Fruit fly (Drosophila melanogaster): ENCODE results near the gene CG4440.
A peak's percentile ranks its signal among the peaks of the same experiment; 100 is the strongest.

CG4440 gene

DNA sequence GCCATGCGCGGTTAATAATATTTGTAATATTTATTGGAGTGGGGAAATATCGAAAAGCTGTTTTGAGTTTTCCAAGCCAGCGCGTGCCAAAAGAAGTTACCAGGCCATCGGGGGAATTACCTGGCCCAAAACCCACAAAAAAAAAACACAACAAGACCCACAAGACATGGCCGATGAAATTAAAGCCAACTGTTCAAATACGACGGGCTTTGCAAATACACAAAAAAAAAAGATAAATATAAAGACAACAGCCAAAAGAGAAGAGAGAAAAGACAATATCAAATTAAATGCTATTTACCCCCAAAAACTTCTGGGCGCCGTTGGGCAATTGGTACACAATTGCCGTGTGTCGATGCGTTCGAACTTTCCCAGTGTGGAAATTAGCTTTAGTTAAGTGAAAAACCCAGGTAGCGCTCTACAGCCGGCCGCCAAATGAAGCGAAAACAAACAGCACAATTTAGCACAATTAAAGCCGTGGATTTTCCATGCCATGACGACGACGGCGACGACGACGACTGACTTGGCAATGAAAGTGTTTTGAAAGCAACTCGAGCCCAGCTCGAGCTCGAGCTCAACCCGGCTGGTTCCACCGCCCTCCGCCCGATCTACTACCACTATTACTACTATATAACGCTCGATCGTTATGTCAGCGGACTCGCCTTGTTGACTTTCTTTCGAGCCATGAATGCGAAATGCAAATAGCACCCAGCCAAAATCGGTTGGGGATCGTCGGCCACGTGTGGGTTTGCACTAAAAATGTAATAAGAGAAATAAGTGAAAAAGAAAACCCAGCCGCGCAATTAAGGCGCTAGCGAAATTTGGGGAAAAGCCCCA lies 11.7 kb upstream of the CG4440 start:
- TF ChIP-seq Dll (GFP tag; IDR thresholded peaks at IDR 0.05; ENCODE audit: partially characterized antibody) (no peak), CG12744 (GFP tag; optimal IDR thresholded peaks at IDR 0.05) (peak; percentile 34), CG2116 (GFP tag; optimal IDR thresholded peaks at IDR 0.05) (peak; percentile 27), amos (GFP tag; IDR thresholded peaks at IDR 0.05; ENCODE audit: partially characterized antibody) (no peak), tio (GFP tag; optimal IDR thresholded peaks at IDR 0.05) (peak; percentile 16), CG32772 (GFP tag; IDR thresholded peaks at IDR 0.05) (no peak), br (optimal IDR thresholded peaks at IDR 0.05) (no peak), pan (optimal IDR thresholded peaks at IDR 0.05) (no peak), pan (GFP tag; optimal IDR thresholded peaks at IDR 0.05 in 1 of 2, IDR thresholded peaks at IDR 0.05 in 1 of 2) (no peak), CG17186 (GFP tag; optimal IDR thresholded peaks at IDR 0.05) (no peak), CG2678 (tag; optimal IDR thresholded peaks at IDR 0.05) (peak; percentile 64), Dp (GFP tag; optimal IDR thresholded peaks at IDR 0.05) (no peak), gsb-n (tag; optimal IDR thresholded peaks at IDR 0.05) (peak; percentile 40), CG14860 (GFP tag; IDR thresholded peaks at IDR 0.05; ENCODE audit: partially characterized antibody) (no peak), CoRest (tag; optimal IDR thresholded peaks at IDR 0.05) (peak; percentile 16), CG32767 (GFP tag; IDR thresholded peaks at IDR 0.05) (0 out of 2 replicates have a peak, but pooled peaks have one; percentile 12), CG15479 (GFP tag; optimal IDR thresholded peaks at IDR 0.05) (no peak), ato (GFP tag; IDR thresholded peaks at IDR 0.05; ENCODE audit: partially characterized antibody) (no peak), CG6654 (GFP tag; optimal IDR thresholded peaks at IDR 0.05) (no peak), nmo (GFP tag; optimal IDR thresholded peaks at IDR 0.05) (no peak), Jarid2 (GFP tag; optimal IDR thresholded peaks at IDR 0.05) (peak; percentile 13), CG10431 (GFP tag; optimal IDR thresholded peaks at IDR 0.05) (peak; percentile 64), stc (GFP tag; IDR thresholded peaks at IDR 0.05) (peak; percentile 43; the same call in 1 of the 2 replicates), CG32532 (GFP tag; IDR thresholded peaks at IDR 0.05) (no peak; the same call in 1 of the 2 replicates), CG13287 (GFP tag; IDR thresholded peaks at IDR 0.05; ENCODE audit: partially characterized antibody) (no peak), CG17829 (tag; optimal IDR thresholded peaks at IDR 0.05) (no peak), Antp (GFP tag; optimal IDR thresholded peaks at IDR 0.05) (no peak), CG11093 (GFP tag; IDR thresholded peaks at IDR 0.05) (no peak), az2 (GFP tag; optimal IDR thresholded peaks at IDR 0.05) (no peak), tgo (GFP tag; IDR thresholded peaks at IDR 0.05) (no peak), en (GFP tag; optimal IDR thresholded peaks at IDR 0.05) (peak; percentile 34), CG11696 (GFP tag; IDR thresholded peaks at IDR 0.05) (peak; percentile 56; the same call in 1 of the 2 replicates), CG7357 (GFP tag; IDR thresholded peaks at IDR 0.05) (no peak), CG5180 (GFP tag; optimal IDR thresholded peaks at IDR 0.05) (peak; percentile 65), btn (GFP tag; optimal IDR thresholded peaks at IDR 0.05) (no peak), CG8359 (GFP tag; optimal IDR thresholded peaks at IDR 0.05; ENCODE audit: borderline replicate concordance) (no peak), tx (GFP tag; optimal IDR thresholded peaks at IDR 0.05) (no peak), CG1603 (tag; optimal IDR thresholded peaks at IDR 0.05) (no peak), CG8765 (GFP tag; IDR thresholded peaks at IDR 0.05) (no peak), ftz-f1 (GFP tag; optimal IDR thresholded peaks at IDR 0.05) (no peak), trh (GFP tag; optimal IDR thresholded peaks at IDR 0.05) (no peak), CG17361 (GFP tag; IDR thresholded peaks at IDR 0.05) (no peak), CG15073 (GFP tag; optimal IDR thresholded peaks at IDR 0.05) (no peak), row (GFP tag; IDR thresholded peaks at IDR 0.05) (no peak), CG17328 (GFP tag; IDR thresholded peaks at IDR 0.05) (no peak), CG30403 (GFP tag; optimal IDR thresholded peaks at IDR 0.05) (no peak), CG14441 (GFP tag; IDR thresholded peaks at IDR 0.05) (peak; percentile 45; the same call in 1 of the 2 replicates), CG17385 (GFP tag; optimal IDR thresholded peaks at IDR 0.05) (peak; percentile 34), da (GFP tag; optimal IDR thresholded peaks at IDR 0.05) (peak; percentile 17), Bdp1 (GFP tag; optimal IDR thresholded peaks at IDR 0.05) (no peak)
